Fruit fly (Drosophila melanogaster): ENCODE results near the gene Sirup.

DNA sequence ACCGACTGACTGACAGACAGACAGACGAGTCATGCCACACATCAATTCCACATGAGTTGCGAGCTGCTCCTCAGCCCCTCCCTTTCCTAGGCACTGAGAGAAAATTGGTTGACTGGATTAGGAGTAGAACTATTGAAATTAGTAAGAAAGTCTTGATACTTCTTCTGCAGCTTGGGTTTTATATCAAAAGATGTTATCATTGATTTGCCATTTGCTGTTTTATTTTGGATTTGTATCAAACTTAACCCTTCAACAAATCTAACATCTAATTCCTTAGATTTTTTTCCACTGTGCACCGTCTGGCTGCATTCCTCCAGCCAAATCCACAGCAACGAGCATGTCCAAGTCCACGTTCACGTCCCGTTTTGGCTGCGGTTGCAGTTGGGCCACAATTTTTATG is 48.9 kb upstream of the Sirup start:
- TF ChIP-seq CG8478 (optimal IDR thresholded peaks at IDR 0.05) (no peak), CTCF (optimal IDR thresholded peaks at IDR 0.05) (no peak)
